Worm (Caenorhabditis elegans) whole organism, L4 larva: ENCODE results near the gene fbxa-136.

Experiments
- aly-2 ChIP-seq: sonication (generic microtip); optimal IDR thresholded peaks from 2 replicates; lab custom pipeline; 2018; ENCODE audit warnings: missing biosample characterization, missing genetic modification characterization
- ceh-20 ChIP-seq: fragments of 200-800 bp; sonication (Bioruptor generic); IDR thresholded peaks from 2 replicates; pipeline ENCODE4 v1.3.6; 2022; ENCODE audit warnings: missing genetic modification reagents, missing genetic modification characterization, missing compliant biosample characterization
- fos-1 ChIP-seq: fragments of 150-350 bp; optimal IDR thresholded peaks from 2 replicates; lab custom pipeline; 2014; ENCODE audit warnings: missing biosample characterization, missing genetic modification characterization
- mes-2 ChIP-seq: sonication (generic microtip); optimal IDR thresholded peaks from 2 replicates; lab custom pipeline; 2016; ENCODE audit warnings: missing genotype, mild to moderate bottlenecking, missing genetic modification characterization, missing compliant biosample characterization; ENCODE audit not compliant: poor library complexity, severe bottlenecking
- mxl-3 ChIP-seq: fragments of 200-800 bp; sonication (Bioruptor generic); optimal IDR thresholded peaks from 2 replicates; lab custom pipeline; 2018; ENCODE audit warnings: mild to moderate bottlenecking, missing genetic modification characterization, missing compliant biosample characterization
- nhr-42 ChIP-seq: fragments of 200-800 bp; sonication (Bioruptor generic); IDR thresholded peaks from 2 replicates; pipeline ENCODE4 v1.3.6; 2022; ENCODE audit warnings: missing genetic modification characterization, missing compliant biosample characterization
- nhr-76 ChIP-seq: fragments of 150-350 bp; optimal IDR thresholded peaks from 2 replicates; lab custom pipeline; 2014; ENCODE audit warnings: missing biosample characterization, missing genetic modification characterization
- nhr-77 ChIP-seq: fragments of 150-350 bp; optimal IDR thresholded peaks from 2 replicates; lab custom pipeline; 2014; ENCODE audit warnings: missing biosample characterization, missing genetic modification characterization
- skn-1 ChIP-seq: fragments of 150-350 bp; optimal IDR thresholded peaks from 2 replicates; lab custom pipeline; 2014; ENCODE audit warnings: missing biosample characterization, missing genetic modification characterization
- snpc-4 ChIP-seq: fragments of 150-350 bp; optimal IDR thresholded peaks from 2 replicates; lab custom pipeline; 2014; ENCODE audit warnings: missing biosample characterization, missing genetic modification characterization
- unc-130 ChIP-seq: sonication (generic microtip); optimal IDR thresholded peaks from 2 replicates; lab custom pipeline; 2016; ENCODE audit warnings: missing genetic modification reagents, missing genetic modification characterization, missing compliant biosample characterization
- unc-39 ChIP-seq: sonication (generic microtip); optimal IDR thresholded peaks from 2 replicates; lab custom pipeline; 2017; ENCODE audit warnings: missing biosample characterization, missing genetic modification characterization

DNA sequence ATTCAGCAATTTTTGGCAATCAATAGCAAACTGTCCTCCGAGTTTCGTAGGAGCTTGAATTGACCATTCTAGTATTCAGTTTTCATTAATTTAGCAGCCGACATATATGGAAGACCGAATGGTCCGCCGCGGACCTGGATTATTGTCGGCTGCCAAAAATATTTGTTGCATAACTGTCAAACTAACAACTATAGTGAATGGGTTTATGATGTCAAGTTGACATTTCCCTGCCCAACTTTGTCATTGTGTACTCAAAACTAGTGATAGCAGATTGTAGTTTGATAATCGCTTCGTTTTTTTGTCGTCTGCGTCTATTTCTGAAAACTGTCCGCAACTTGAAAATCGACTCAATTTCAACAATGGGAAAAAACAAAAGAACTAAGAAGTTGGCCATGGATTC is 28.5 kb downstream of the fbxa-136 start, which contains the start of gene fbxa-176:
- TF ChIP-seq snpc-4 (no peak), mxl-3 (GFP tag; lab: Kevin White, UChicago) (no peak), nhr-77 (no peak), fos-1 (tag; lab: Kevin White, UChicago) (no peak), skn-1 (tag; lab: Kevin White, UChicago) (no peak), aly-2 (tag; lab: Kevin White, UChicago) (no peak), nhr-42 (GFP tag; lab: Robert Waterston, UW) (no peak), mes-2 (tag; lab: Kevin White, UChicago) (no peak), nhr-76 (no peak), unc-130 (GFP tag; lab: Kevin White, UChicago) (no peak), ceh-20 (no peak), unc-39 (no peak)
